Fruit fly (Drosophila melanogaster): ENCODE measurements around the gene CG4594.

- TF ChIP-seq CG34367 (tag; optimal IDR thresholded peaks at IDR 0.05) (no peak), rn (GFP tag; IDR thresholded peaks at IDR 0.05) (no peak), CG10348 (GFP tag; IDR thresholded peaks at IDR 0.05) (no peak), CG4496 (GFP tag; IDR thresholded peaks at IDR 0.05) (no peak), Ets98B (GFP tag; IDR thresholded peaks at IDR 0.05) (no peak), gl (tag; optimal IDR thresholded peaks at IDR 0.05) (no peak)
Measured at dm6 chr2L:9890576-9890975, 29.4 kb upstream of the CG4594 start, which contains the start of the genes CG34183 and CG4537.
